Worm (Caenorhabditis elegans): ENCODE results near the gene ZK616.1.
A peak's percentile ranks its signal among the peaks of the same experiment; 100 is the strongest.

ZK616.1 gene

ce11 chrIV:5388477-5389065 lies 12.1 kb upstream of the ZK616.1 start, which contains the start of gene elo-6:
elo-6 (minus strand) TSS chrIV:5388559.
- TF ChIP-seq unc-42 (tag; optimal IDR thresholded peaks at IDR 0.05) (no peak), ceh-9 (tag; optimal IDR thresholded peaks at IDR 0.05) (no peak), che-1 (tag; optimal IDR thresholded peaks at IDR 0.05) (no peak), pax-1 (tag; optimal IDR thresholded peaks at IDR 0.05) (peak; percentile 7)

ce11 chrIV:5389951-5390350 lies 10.8 kb upstream of the ZK616.1 start:
- TF ChIP-seq gmeb-2 (tag; optimal IDR thresholded peaks at IDR 0.05) = no peak
- no peak for TF ChIP-seq ztf-16 (tag; optimal IDR thresholded peaks at IDR 0.05)

- no peak for TF ChIP-seq K02D7.2 (tag; optimal IDR thresholded peaks at IDR 0.05)
- no peak for TF ChIP-seq npax-4 (tag; optimal IDR thresholded peaks at IDR 0.05)
- TF ChIP-seq che-1 (tag; optimal IDR thresholded peaks at IDR 0.05) = no peak
- no peak for TF ChIP-seq pqm-1 (tag; optimal IDR thresholded peaks at IDR 0.05)
- TF ChIP-seq sdc-2 (tag; optimal IDR thresholded peaks at IDR 0.05) = no peak
- no peak for TF ChIP-seq pax-1 (tag; optimal IDR thresholded peaks at IDR 0.05)
- no peak for TF ChIP-seq ref-2 (tag; optimal IDR thresholded peaks at IDR 0.05)
- TF ChIP-seq C38D4.7 (GFP tag; optimal IDR thresholded peaks at IDR 0.05) = no peak
Observed at ce11 chrIV:5391507-5392057, 9.1 kb upstream of the ZK616.1 start, which contains the start of the genes htp-1 and ZK616.5. htp-1 (minus strand) TSS chrIV:5391557. ZK616.5 (plus strand) TSS chrIV:5391929.

- TF ChIP-seq odd-2 (tag; optimal IDR thresholded peaks at IDR 0.05) (no peak), unc-3 (GFP tag; conservative IDR thresholded peaks at IDR 0.05) (no peak), unc-3 (tag; optimal IDR thresholded peaks at IDR 0.05) (no peak), K02D7.2 (tag; optimal IDR thresholded peaks at IDR 0.05) (no peak), eyg-1 (tag; optimal IDR thresholded peaks at IDR 0.05) (no peak), ceh-45 (GFP tag; IDR thresholded peaks at IDR 0.05) (no peak), pros-1 (tag; optimal IDR thresholded peaks at IDR 0.05) (no peak), lim-6 (tag; optimal IDR thresholded peaks at IDR 0.05) (no peak), unc-42 (tag; optimal IDR thresholded peaks at IDR 0.05) (no peak), unc-86 (tag; optimal IDR thresholded peaks at IDR 0.05) (no peak), C38D4.7 (GFP tag; optimal IDR thresholded peaks at IDR 0.05) (no peak), npax-4 (tag; optimal IDR thresholded peaks at IDR 0.05) (no peak), sox-2 (GFP tag; IDR thresholded peaks at IDR 0.05) (no peak), hlh-30 (tag; optimal IDR thresholded peaks at IDR 0.05; ENCODE audit: insufficient read depth) (no peak)
Observed at ce11 chrIV:5393566-5393965, 7.1 kb upstream of the ZK616.1 start.

ce11 chrIV:5394687-5395086 lies 6.0 kb upstream of the ZK616.1 start, which contains the start of the genes perm-3 and swsn-6:
perm-3 (minus strand) TSS chrIV:5394804.
swsn-6 (plus strand) TSS chrIV:5395033.
- peak; percentile 19 for TF ChIP-seq ceh-14 (tag; optimal IDR thresholded peaks at IDR 0.05)
- peak; percentile 41 for TF ChIP-seq elt-2 (tag; optimal IDR thresholded peaks at IDR 0.05)
- peak; percentile 41 for TF ChIP-seq K09A11.1 (tag; optimal IDR thresholded peaks at IDR 0.05; ENCODE audit: insufficient read depth)
- TF ChIP-seq ceh-30 (tag; optimal IDR thresholded peaks at IDR 0.05) = peak; percentile 22
- TF ChIP-seq nhr-11 (tag; optimal IDR thresholded peaks at IDR 0.05) = no peak
- no peak for TF ChIP-seq che-1 (tag; optimal IDR thresholded peaks at IDR 0.05)
- peak; percentile 30 for TF ChIP-seq tbx-2 (tag; optimal IDR thresholded peaks at IDR 0.05)
- peak; percentile 9 for TF ChIP-seq unc-86 (tag; optimal IDR thresholded peaks at IDR 0.05)
- no peak for TF ChIP-seq syd-9 (tag; optimal IDR thresholded peaks at IDR 0.05)
- TF ChIP-seq hlh-30 (tag; optimal IDR thresholded peaks at IDR 0.05; ENCODE audit: insufficient read depth) = no peak
- TF ChIP-seq lin-11 (tag; optimal IDR thresholded peaks at IDR 0.05) = no peak
- TF ChIP-seq ceh-18 (tag; optimal IDR thresholded peaks at IDR 0.05) = peak; percentile 19
- no peak for TF ChIP-seq fax-1 (tag; optimal IDR thresholded peaks at IDR 0.05)
- no peak for TF ChIP-seq F13H6.1 (tag; optimal IDR thresholded peaks at IDR 0.05)
- TF ChIP-seq ceh-34 (tag; optimal IDR thresholded peaks at IDR 0.05) = peak; percentile 41
- TF ChIP-seq ceh-45 (GFP tag; IDR thresholded peaks at IDR 0.05) = no peak
- no peak for TF ChIP-seq pag-3 (tag; optimal IDR thresholded peaks at IDR 0.05; ENCODE audit: borderline replicate concordance)
- TF ChIP-seq C08G9.2 (tag; optimal IDR thresholded peaks at IDR 0.05) = no peak
- TF ChIP-seq unc-42 (tag; optimal IDR thresholded peaks at IDR 0.05) = peak; percentile 46
- no peak for TF ChIP-seq ceh-2 (tag; optimal IDR thresholded peaks at IDR 0.05)
- TF ChIP-seq madf-2 (tag; optimal IDR thresholded peaks at IDR 0.05) = no peak
- TF ChIP-seq nfya-1 (tag; optimal IDR thresholded peaks at IDR 0.05) = peak; percentile 35
- no peak for TF ChIP-seq ttx-3 (tag; optimal IDR thresholded peaks at IDR 0.05)
- no peak for TF ChIP-seq tbx-7 (tag; optimal IDR thresholded peaks at IDR 0.05)
- TF ChIP-seq ceh-48 (tag; optimal IDR thresholded peaks at IDR 0.05) = peak; percentile 91
- no peak for TF ChIP-seq hlh-13 (GFP tag; optimal IDR thresholded peaks at IDR 0.05)
